Fruit fly (Drosophila melanogaster) whole organism, embryonic: ENCODE data around the gene DCTN5-p25.

Experiments
- Abd-B ChIP-seq: fragments of 200-800 bp; sonication (Bioruptor generic); optimal IDR thresholded peaks from 2 replicates; lab custom pipeline; 2018; ENCODE audit warnings: missing biosample characterization, mild to moderate bottlenecking, missing genetic modification characterization, moderate library complexity
- Atf3 ChIP-seq: fragments of 200-800 bp; sonication (Bioruptor generic); optimal IDR thresholded peaks from 3 replicates; lab custom pipeline; 2016; ENCODE audit warnings: missing biosample characterization, missing genetic modification characterization
- B-H2 ChIP-seq: fragments of 200-800 bp; sonication (Bioruptor generic); optimal IDR thresholded peaks from 2 replicates; lab custom pipeline; 2018; ENCODE audit warnings: missing biosample characterization, mild to moderate bottlenecking, missing genetic modification characterization
- CG11247 ChIP-seq: fragments of 200-800 bp; sonication (Bioruptor generic); IDR thresholded peaks from 2 replicates; pipeline ENCODE4 v1.3.6; 2022; ENCODE audit warnings: missing biosample characterization, missing genetic modification characterization
- CG12769 ChIP-seq: fragments of 200-800 bp; sonication (Bioruptor generic); optimal IDR thresholded peaks from 2 replicates; lab custom pipeline; 2019; ENCODE audit warnings: missing biosample characterization, mild to moderate bottlenecking, missing genetic modification characterization, moderate library complexity
- CG13287 ChIP-seq: fragments of 200-800 bp; sonication (Bioruptor generic); IDR thresholded peaks from 2 replicates; pipeline ENCODE4 v1.3.6; 2022; ENCODE audit warnings: missing biosample characterization, missing genetic modification characterization; ENCODE audit not compliant: partially characterized antibody
- CG15269 ChIP-seq: fragments of 200-800 bp; sonication (Bioruptor generic); optimal IDR thresholded peaks from 2 replicates; lab custom pipeline; 2018; ENCODE audit warnings: missing biosample characterization, mild to moderate bottlenecking, missing genetic modification characterization, moderate library complexity
- CG15601 ChIP-seq: fragments of 200-800 bp; sonication (Bioruptor generic); optimal IDR thresholded peaks from 3 replicates; lab custom pipeline; 2019; ENCODE audit warnings: missing biosample characterization, mild to moderate bottlenecking, missing genetic modification characterization, moderate library complexity
- CG1647 ChIP-seq: fragments of 200-800 bp; sonication (Bioruptor generic); optimal IDR thresholded peaks from 3 replicates; lab custom pipeline; 2016; ENCODE audit warnings: missing biosample characterization, missing genetic modification characterization
- CG16779 ChIP-seq: fragments of 200-800 bp; sonication (Bioruptor generic); IDR thresholded peaks from 2 replicates; pipeline ENCODE4 v1.3.6; 2022; ENCODE audit warnings: missing biosample characterization, missing genetic modification characterization
- CG30403 ChIP-seq: fragments of 200-800 bp; sonication (Bioruptor generic); optimal IDR thresholded peaks from 3 replicates; lab custom pipeline; 2016; ENCODE audit warnings: missing biosample characterization, missing genetic modification characterization
- CG31388 ChIP-seq: fragments of 200-800 bp; sonication (Bioruptor generic); optimal IDR thresholded peaks from 2 replicates; lab custom pipeline; 2016; ENCODE audit warnings: missing biosample characterization, missing genetic modification characterization
- CG32532 ChIP-seq: fragments of 200-800 bp; sonication (Bioruptor generic); IDR thresholded peaks from 2 replicates; pipeline ENCODE4 v1.3.6; 2022; ENCODE audit warnings: missing biosample characterization, missing genetic modification characterization
- CG32767 ChIP-seq: fragments of 200-800 bp; sonication (Bioruptor generic); IDR thresholded peaks from 2 replicates; pipeline ENCODE4 v1.3.6; 2022; ENCODE audit warnings: missing biosample characterization, missing genetic modification characterization
- CG33213 ChIP-seq: fragments of 200-800 bp; sonication (Bioruptor generic); optimal IDR thresholded peaks from 3 replicates; lab custom pipeline; 2016; ENCODE audit warnings: missing biosample characterization, missing genetic modification characterization
- CG3995 ChIP-seq: fragments of 200-800 bp; sonication (Bioruptor generic); optimal IDR thresholded peaks from 3 replicates; lab custom pipeline; 2016; ENCODE audit warnings: missing biosample characterization, missing genetic modification characterization
- CG4328 ChIP-seq: fragments of 200-800 bp; sonication (Bioruptor generic); optimal IDR thresholded peaks from 3 replicates; lab custom pipeline; 2017; ENCODE audit warnings: missing biosample characterization, missing genetic modification reagents, missing genetic modification characterization
- CG6654 ChIP-seq: fragments of 200-800 bp; sonication (Bioruptor generic); optimal IDR thresholded peaks from 2 replicates; lab custom pipeline; 2017; ENCODE audit warnings: missing biosample characterization, mild to moderate bottlenecking, missing genetic modification characterization
- CG7963 ChIP-seq: fragments of 200-800 bp; sonication (Bioruptor generic); IDR thresholded peaks from 3 replicates; pipeline ENCODE4 v1.3.6; 2022; ENCODE audit warnings: missing biosample characterization, missing genetic modification characterization; ENCODE audit not compliant: partially characterized antibody
- CG8924 ChIP-seq: fragments of 200-800 bp; optimal IDR thresholded peaks from 3 replicates; lab custom pipeline; 2019; ENCODE audit warnings: missing biosample characterization, mild to moderate bottlenecking, missing genetic modification characterization, moderate library complexity
- CoRest ChIP-seq: fragments of 200-800 bp; sonication (Bioruptor generic); optimal IDR thresholded peaks from 3 replicates; lab custom pipeline; 2018; ENCODE audit warnings: missing biosample characterization, mild to moderate bottlenecking, missing genetic modification characterization, moderate library complexity
- Dp ChIP-seq: fragments of 200-800 bp; sonication (Bioruptor generic); optimal IDR thresholded peaks from 2 replicates; lab custom pipeline; 2018; ENCODE audit warnings: missing biosample characterization, mild to moderate bottlenecking, missing genetic modification characterization, moderate library complexity
- Fer2 ChIP-seq: fragments of 200-800 bp; sonication (Bioruptor generic); optimal IDR thresholded peaks from 2 replicates; lab custom pipeline; 2018; ENCODE audit warnings: missing biosample characterization, mild to moderate bottlenecking, missing genetic modification characterization, moderate library complexity
- Gsc ChIP-seq: fragments of 200-800 bp; sonication (Bioruptor generic); IDR thresholded peaks from 2 replicates; pipeline ENCODE4 v1.3.6; 2022; ENCODE audit warnings: missing biosample characterization, missing genetic modification characterization
- Lhr ChIP-seq: fragments of 200-800 bp; sonication (Bioruptor generic); optimal IDR thresholded peaks from 3 replicates; lab custom pipeline; 2017; ENCODE audit warnings: mild to moderate bottlenecking, missing biosample characterization, missing genetic modification reagents, missing genetic modification characterization
- NC2β ChIP-seq: fragments of 200-800 bp; sonication (Bioruptor generic); optimal IDR thresholded peaks from 2 replicates; lab custom pipeline; 2016; ENCODE audit warnings: missing biosample characterization, missing genetic modification characterization
- PHDP ChIP-seq: fragments of 200-800 bp; sonication (Bioruptor generic); optimal IDR thresholded peaks from 3 replicates; lab custom pipeline; 2018; ENCODE audit warnings: missing biosample characterization, mild to moderate bottlenecking, missing genetic modification characterization, moderate library complexity
- Poxn ChIP-seq: fragments of 200-800 bp; sonication (Bioruptor generic); IDR thresholded peaks from 2 replicates; pipeline ENCODE4 v1.3.6; 2022; ENCODE audit warnings: missing biosample characterization, missing genetic modification characterization
- ab ChIP-seq: fragments of 200-800 bp; sonication (Bioruptor generic); optimal IDR thresholded peaks from 2 replicates; lab custom pipeline; 2016; ENCODE audit warnings: missing biosample characterization, missing genetic modification characterization
- abd-A ChIP-seq: fragments of 200-800 bp; sonication (Bioruptor generic); optimal IDR thresholded peaks from 3 replicates; lab custom pipeline; 2019; ENCODE audit warnings: missing biosample characterization, mild to moderate bottlenecking, missing genetic modification characterization, moderate library complexity
- ac ChIP-seq: fragments of 200-800 bp; sonication (Bioruptor generic); optimal IDR thresholded peaks from 3 replicates; lab custom pipeline; 2017; ENCODE audit warnings: missing biosample characterization, mild to moderate bottlenecking, missing genetic modification characterization
- btn ChIP-seq: fragments of 200-800 bp; sonication (Bioruptor generic); optimal IDR thresholded peaks from 2 replicates; lab custom pipeline; 2016; ENCODE audit warnings: missing biosample characterization, missing genetic modification characterization
- chm ChIP-seq: fragments of 200-800 bp; sonication (Bioruptor generic); IDR thresholded peaks from 2 replicates; pipeline ENCODE4 v1.3.6; 2022; ENCODE audit warnings: missing biosample characterization, missing genetic modification characterization
- corto ChIP-seq: fragments of 200-800 bp; sonication (Bioruptor generic); optimal IDR thresholded peaks from 2 replicates; lab custom pipeline; 2016; ENCODE audit warnings: missing biosample characterization, mild to moderate bottlenecking, missing genetic modification characterization, moderate library complexity
- crol ChIP-seq: fragments of 200-800 bp; sonication (Bioruptor generic); IDR thresholded peaks from 2 replicates; pipeline ENCODE4 v1.3.6; 2022; ENCODE audit warnings: missing biosample characterization, missing genetic modification characterization
- eve ChIP-seq, 2 experiments: fragments of >200 bp; optimal IDR thresholded peaks; 2 replicates each; lab custom pipeline; 2017; ENCODE audit warnings: missing biosample characterization in 2 of 2, missing genetic modification characterization in 2 of 2
- fd102C ChIP-seq: fragments of 200-800 bp; sonication (Bioruptor generic); optimal IDR thresholded peaks from 2 replicates; lab custom pipeline; 2018; ENCODE audit warnings: missing biosample characterization, mild to moderate bottlenecking, missing genetic modification characterization, moderate library complexity
- fd96Cb ChIP-seq: fragments of 200-800 bp; sonication (Bioruptor generic); optimal IDR thresholded peaks from 2 replicates; lab custom pipeline; 2018; ENCODE audit warnings: missing biosample characterization, mild to moderate bottlenecking, missing genetic modification characterization, moderate library complexity
- fu2 ChIP-seq: fragments of 200-800 bp; sonication (Bioruptor generic); optimal IDR thresholded peaks from 2 replicates; lab custom pipeline; 2016; ENCODE audit warnings: missing biosample characterization, missing genetic modification characterization
- gcm2 ChIP-seq: fragments of 200-800 bp; sonication (Bioruptor generic); optimal IDR thresholded peaks from 2 replicates; lab custom pipeline; 2016; ENCODE audit warnings: missing biosample characterization, missing genetic modification characterization
- h ChIP-seq: fragments of >200 bp; optimal IDR thresholded peaks from 2 replicates; lab custom pipeline; 2017
- ham ChIP-seq: fragments of 200-800 bp; sonication (Bioruptor generic); IDR thresholded peaks from 2 replicates; pipeline ENCODE4 v1.3.6; 2022; ENCODE audit warnings: missing biosample characterization, missing genetic modification characterization
- jing ChIP-seq: fragments of 200-800 bp; sonication (Bioruptor generic); optimal IDR thresholded peaks from 2 replicates; lab custom pipeline; 2018; ENCODE audit warnings: missing biosample characterization, mild to moderate bottlenecking, missing genetic modification characterization
- kay ChIP-seq: fragments of 200-800 bp; sonication (Bioruptor generic); optimal IDR thresholded peaks from 2 replicates; lab custom pipeline; 2016; ENCODE audit warnings: missing biosample characterization, missing genetic modification characterization
- lbe ChIP-seq: fragments of 200-800 bp; sonication (Bioruptor generic); optimal IDR thresholded peaks from 2 replicates; lab custom pipeline; 2016; ENCODE audit warnings: missing biosample characterization, mild to moderate bottlenecking, missing genetic modification characterization
- nau ChIP-seq: fragments of 200-800 bp; sonication (Bioruptor generic); optimal IDR thresholded peaks from 3 replicates; lab custom pipeline; 2017; ENCODE audit warnings: missing biosample characterization, mild to moderate bottlenecking, missing genetic modification characterization, missing genetic modification reagents
- onecut ChIP-seq: fragments of 200-800 bp; sonication (Bioruptor generic); IDR thresholded peaks from 2 replicates; pipeline ENCODE4 v1.3.6; 2022; ENCODE audit warnings: missing biosample characterization, missing genetic modification characterization
- peb ChIP-seq: fragments of 200-800 bp; sonication (Bioruptor generic); IDR thresholded peaks from 2 replicates; pipeline ENCODE4 v1.3.6; 2022; ENCODE audit warnings: missing biosample characterization, missing genetic modification characterization
- pum ChIP-seq: fragments of 200-800 bp; sonication (Bioruptor generic); optimal IDR thresholded peaks from 2 replicates; lab custom pipeline; 2016; ENCODE audit warnings: missing biosample characterization, missing genetic modification characterization

Gene DCTN5-p25

dm6 chr2L:14995594-14996463, 9.7 kb upstream of the DCTN5-p25 start (continued):
- TF ChIP-seq Lhr: peak; percentile 59
- TF ChIP-seq B-H2 (GFP tag; lab: Kevin White, UChicago): no peak
- TF ChIP-seq ham (GFP tag; lab: Robert Waterston, UW): peak; percentile 44
- TF ChIP-seq Dp (GFP tag; lab: Kevin White, UChicago): no peak
- peak; percentile 69 for TF ChIP-seq CG1647 (GFP tag; lab: Kevin White, UChicago)
- TF ChIP-seq CG30403 (GFP tag; lab: Kevin White, UChicago): peak; percentile 91
- peak; percentile 93 for TF ChIP-seq CoRest (tag; lab: Kevin White, UChicago)
- TF ChIP-seq gcm2 (GFP tag; lab: Kevin White, UChicago): peak; percentile 19
- TF ChIP-seq chm: peak; percentile 75
- peak; percentile 90 for TF ChIP-seq Abd-B
- TF ChIP-seq CG15269 (tag; lab: Kevin White, UChicago): peak; percentile 94
- TF ChIP-seq CG31388 (GFP tag; lab: Kevin White, UChicago): peak; percentile 76
- no peak for TF ChIP-seq ac (GFP tag; lab: Kevin White, UChicago)
- TF ChIP-seq NC2β (GFP tag; lab: Kevin White, UChicago): peak; percentile 27
- TF ChIP-seq Atf3 (GFP tag; lab: Kevin White, UChicago): peak; percentile 63
- peak; percentile 76 for TF ChIP-seq CG12769
- TF ChIP-seq lbe (GFP tag; lab: Kevin White, UChicago): peak; percentile 82
- peak; percentile 92 for TF ChIP-seq CG32767 (GFP tag; lab: Robert Waterston, UW)
- TF ChIP-seq kay: peak; percentile 58
- TF ChIP-seq CG32532 (GFP tag; lab: Robert Waterston, UW): peak; percentile 87
- peak; percentile 37 for TF ChIP-seq corto (GFP tag; lab: Kevin White, UChicago)
- TF ChIP-seq CG7963 (GFP tag; lab: Robert Waterston, UW): no peak
- TF ChIP-seq fu2 (GFP tag; lab: Kevin White, UChicago): no peak
- TF ChIP-seq nau (GFP tag; lab: Kevin White, UChicago): peak; percentile 86
- no peak; the same call in 1 of the 2 replicates for TF ChIP-seq CG16779 (GFP tag; lab: Robert Waterston, UW)
- TF ChIP-seq CG4328: peak; percentile 34
- no peak for TF ChIP-seq CG3995 (GFP tag; lab: Kevin White, UChicago)
- peak; percentile 16; the same call in 1 of the 2 replicates for TF ChIP-seq Poxn (GFP tag; lab: Robert Waterston, UW)
- peak; percentile 80 for TF ChIP-seq Gsc
- peak in 1 of 2 experiments; percentile 77 for TF ChIP-seq eve (GFP tag; optimal IDR thresholded peaks at IDR 0.05; lab: Kevin White, UChicago)
- TF ChIP-seq abd-A (tag; lab: Kevin White, UChicago): peak; percentile 98
- no peak for TF ChIP-seq fd102C
- peak; percentile 3 for TF ChIP-seq pum (GFP tag; lab: Kevin White, UChicago)
- peak; percentile 73 for TF ChIP-seq onecut (GFP tag; lab: Robert Waterston, UW)
- TF ChIP-seq crol (GFP tag; lab: Robert Waterston, UW): peak; percentile 78
- no peak for TF ChIP-seq h (lab: Kevin White, UChicago)
- peak; percentile 86 for TF ChIP-seq peb
- peak; percentile 48 for TF ChIP-seq CG6654 (GFP tag; lab: Kevin White, UChicago)
- peak; percentile 76 for TF ChIP-seq jing
- peak; percentile 36 for TF ChIP-seq CG33213 (GFP tag; lab: Kevin White, UChicago)
- peak; percentile 16 for TF ChIP-seq btn (GFP tag; lab: Kevin White, UChicago)
- peak; percentile 91 for TF ChIP-seq CG15601
- peak; percentile 26 for TF ChIP-seq ab (GFP tag; lab: Kevin White, UChicago)
- peak; percentile 93 for TF ChIP-seq PHDP (tag; lab: Kevin White, UChicago)
- TF ChIP-seq Fer2: peak; percentile 51
- TF ChIP-seq CG13287: peak; percentile 26; the same call in 1 of the 2 replicates
- peak; percentile 95 for TF ChIP-seq fd96Cb (tag; lab: Kevin White, UChicago)
- peak; percentile 95 for TF ChIP-seq CG8924 (tag; lab: Kevin White, UChicago)
- TF ChIP-seq CG11247 (GFP tag; lab: Robert Waterston, UW): peak; percentile 81
